Fruit fly (Drosophila melanogaster) whole organism, embryonic: ENCODE measurements around the gene CG5815.

Experiments
- CG16863 ChIP-seq: fragments of 200-800 bp; sonication (Bioruptor generic); optimal IDR thresholded peaks from 3 replicates; lab custom pipeline; 2016; ENCODE audit warnings: missing biosample characterization, missing genetic modification characterization
- lola ChIP-seq, 3 experiments: fragments of >200 bp in 2 of 3; fragments of 200-800 bp in 1 of 3; sonication (Bioruptor generic) in 1 of 3; optimal IDR thresholded peaks; 2 replicates each; lab custom pipeline; 2017 to 2019; ENCODE audit warnings: missing biosample characterization in 3 of 3, missing genetic modification characterization in 3 of 3, mild to moderate bottlenecking in 1 of 3, moderate library complexity in 1 of 3

DNA sequence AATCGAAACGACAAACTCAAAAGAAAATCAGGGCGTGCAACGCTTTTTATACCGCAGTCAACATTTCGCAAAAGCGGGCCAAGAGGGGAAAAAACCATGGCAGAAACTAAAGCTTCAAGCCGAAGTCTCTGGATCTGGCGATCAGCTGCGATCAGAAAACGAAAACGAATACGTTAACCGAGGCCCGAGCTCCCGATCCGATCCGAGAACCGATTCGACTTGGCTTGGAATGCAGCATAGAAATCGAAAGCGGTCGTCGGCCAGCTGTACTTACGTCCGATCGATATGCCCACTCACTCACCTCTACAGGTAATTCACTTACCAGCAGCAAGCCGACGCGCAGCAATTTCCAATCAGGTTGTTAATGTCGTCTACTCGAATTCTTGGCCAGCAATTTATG is 21.3 kb upstream of the CG5815 start, which contains the start of gene Cpr97Eb:
- TF ChIP-seq CG16863 (GFP tag; lab: Kevin White, UChicago) (no peak), lola (GFP tag; optimal IDR thresholded peaks at IDR 0.05; lab: Kevin White, UChicago) (no peak)
